Worm (Caenorhabditis elegans): ENCODE data around the gene Y55F3AM.11.

DNA sequence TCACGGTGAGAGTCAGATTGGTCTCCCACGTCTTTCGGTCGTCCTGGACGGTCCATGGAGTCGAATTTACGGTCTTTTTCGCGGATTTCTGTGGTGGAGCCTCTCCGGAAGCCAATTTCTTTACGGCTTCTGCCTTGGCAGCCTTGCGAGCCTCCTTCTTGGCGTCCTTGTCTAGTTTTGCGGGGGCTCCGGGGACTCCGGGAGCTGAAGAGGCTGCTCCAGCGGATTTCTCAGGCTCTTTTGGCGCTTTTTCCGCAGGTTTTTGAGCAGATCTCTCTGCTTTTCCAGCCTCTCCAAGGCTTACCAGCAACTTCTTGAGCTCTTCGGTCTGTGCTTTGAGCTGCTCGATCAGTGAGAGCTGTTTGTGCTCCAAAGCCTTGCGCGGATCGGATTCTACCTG lies 11.5 kb upstream of the Y55F3AM.11 start:
- TF ChIP-seq fkh-10 (GFP tag; optimal IDR thresholded peaks at IDR 0.05): no peak
- no peak for TF ChIP-seq npax-4 (tag; optimal IDR thresholded peaks at IDR 0.05)
- no peak for TF ChIP-seq ceh-34 (tag; optimal IDR thresholded peaks at IDR 0.05)

Data from whole organism, late embryonic.